Worm (Caenorhabditis elegans) whole organism, midembryonic: ENCODE data around the gene F20B6.5.
"Not testable (repeated sequence)": the region's sequence is repeated elsewhere in the genome, so short reads cannot be mapped to it uniquely, and the experiment has no call there.

Source experiments
- T22C8.4 ChIP-seq: fragments of 200-800 bp; sonication (Bioruptor generic); IDR thresholded peaks from 2 replicates; pipeline ENCODE4 v1.3.6; 2022; ENCODE audit warnings: missing genetic modification characterization, missing compliant biosample characterization
- cog-1 ChIP-seq: sonication (generic microtip); optimal IDR thresholded peaks from 2 replicates; lab custom pipeline; 2016; ENCODE audit warnings: missing genetic modification characterization, missing compliant biosample characterization
- flt-1 ChIP-seq: fragments of 200-800 bp; sonication (Bioruptor generic); IDR thresholded peaks from 2 replicates; pipeline ENCODE4 v1.3.6; 2022; ENCODE audit warnings: missing genetic modification characterization, missing compliant biosample characterization
- klf-2 ChIP-seq: fragments of 200-800 bp; sonication (Bioruptor generic); conservative IDR thresholded peaks from 2 replicates; pipeline ENCODE4 v1.3.6; 2022; ENCODE audit warnings: missing genetic modification reagents, missing genetic modification characterization, missing compliant biosample characterization
- med-1 ChIP-seq: sonication (generic microtip); optimal IDR thresholded peaks from 2 replicates; lab custom pipeline; 2017; ENCODE audit warnings: missing genetic modification characterization, mild to moderate bottlenecking, missing compliant biosample characterization, antibody characterized with exemption, missing genetic modification reagents; ENCODE audit not compliant: insufficient read depth
- ref-1 ChIP-seq: fragments of 200-800 bp; sonication (Bioruptor generic); conservative IDR thresholded peaks from 2 replicates; pipeline ENCODE4 v1.3.6; 2022; ENCODE audit warnings: missing genetic modification reagents, missing genetic modification characterization, missing compliant biosample characterization
- tab-1 ChIP-seq: fragments of 200-800 bp; sonication (Bioruptor generic); IDR thresholded peaks from 2 replicates; pipeline ENCODE4 v1.3.6; 2022; ENCODE audit warnings: missing genetic modification characterization, missing compliant biosample characterization
- ztf-23 ChIP-seq: fragments of 200-800 bp; sonication (Bioruptor generic); IDR thresholded peaks from 2 replicates; pipeline ENCODE4 v1.3.6; 2022; ENCODE audit warnings: missing genetic modification reagents, missing genetic modification characterization, missing compliant biosample characterization
- ztf-29 ChIP-seq: fragments of 200-800 bp; sonication (Bioruptor generic); IDR thresholded peaks from 2 replicates; pipeline ENCODE4 v1.3.6; 2022; ENCODE audit warnings: missing genetic modification reagents, missing genetic modification characterization, missing compliant biosample characterization

The F20B6.5 gene

DNA sequence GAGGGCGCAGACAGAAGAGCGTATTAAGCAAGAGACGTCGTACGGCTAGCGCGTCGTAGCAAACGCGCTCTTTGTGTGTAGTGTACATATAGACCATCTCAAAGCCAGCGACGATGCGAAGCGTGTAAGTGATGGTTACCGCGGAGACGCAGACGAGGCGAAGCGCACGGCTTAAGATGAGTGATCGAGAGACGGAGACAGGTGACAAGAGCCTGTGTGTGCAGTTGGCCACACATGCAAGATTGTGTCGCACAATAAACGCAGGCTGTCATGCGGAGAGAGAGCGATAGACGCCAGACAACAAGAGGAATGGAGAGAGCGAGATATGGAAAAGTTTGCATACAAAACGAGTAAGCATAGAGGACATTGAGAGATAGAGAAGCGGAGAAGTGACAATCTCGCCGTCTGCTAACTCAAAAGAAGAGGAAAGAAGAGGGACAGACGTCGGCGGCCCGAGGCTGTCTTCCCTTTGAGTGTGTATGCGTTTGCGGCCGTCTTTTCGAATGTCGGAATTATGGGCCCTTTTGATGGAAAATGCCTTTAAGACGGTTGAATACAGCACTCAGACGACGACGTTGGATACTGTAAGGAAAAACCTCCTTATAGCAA, 23.2 kb upstream of the F20B6.5 start:
- TF ChIP-seq flt-1 (GFP tag; lab: Robert Waterston, UW) (no peak), T22C8.4 (GFP tag; lab: Robert Waterston, UW) (no peak), tab-1 (GFP tag; lab: Robert Waterston, UW) (no peak), ztf-23 (0 out of 2 replicates have a peak, but pooled peaks have one; percentile 45), cog-1 (tag; lab: Kevin White, UChicago) (peak; percentile 36), ztf-29 (peak; percentile 96)

DNA sequence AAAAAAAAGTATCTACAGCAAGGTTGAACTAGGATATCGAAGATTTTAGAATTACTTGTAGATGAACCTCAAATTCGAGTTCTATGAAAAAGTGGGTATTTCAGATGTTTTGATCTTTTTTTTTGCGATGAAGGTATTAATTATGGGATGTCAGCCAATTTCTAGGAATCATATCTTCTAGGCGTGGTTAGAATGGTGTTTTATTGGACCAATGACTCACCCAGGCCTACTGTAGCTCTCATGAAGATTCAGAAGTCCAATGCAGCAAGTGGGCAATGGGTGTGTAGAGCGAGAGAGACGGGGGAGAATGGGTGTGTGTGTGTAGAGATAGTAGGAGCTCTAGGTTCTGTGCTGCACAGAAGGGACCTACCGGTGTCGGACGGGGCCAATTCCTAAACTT, 22.5 kb upstream of the F20B6.5 start:
- TF ChIP-seq ztf-23, result 0 out of 2 replicates have a peak, but pooled peaks have one; percentile 26
- TF ChIP-seq flt-1 (GFP tag; lab: Robert Waterston, UW), result 0 out of 2 replicates have a peak, but pooled peaks have one; percentile 17
- no peak for TF ChIP-seq T22C8.4 (GFP tag; lab: Robert Waterston, UW)
- no peak for TF ChIP-seq ztf-29
- no peak for TF ChIP-seq med-1 (GFP tag; lab: Kevin White, UChicago)

DNA sequence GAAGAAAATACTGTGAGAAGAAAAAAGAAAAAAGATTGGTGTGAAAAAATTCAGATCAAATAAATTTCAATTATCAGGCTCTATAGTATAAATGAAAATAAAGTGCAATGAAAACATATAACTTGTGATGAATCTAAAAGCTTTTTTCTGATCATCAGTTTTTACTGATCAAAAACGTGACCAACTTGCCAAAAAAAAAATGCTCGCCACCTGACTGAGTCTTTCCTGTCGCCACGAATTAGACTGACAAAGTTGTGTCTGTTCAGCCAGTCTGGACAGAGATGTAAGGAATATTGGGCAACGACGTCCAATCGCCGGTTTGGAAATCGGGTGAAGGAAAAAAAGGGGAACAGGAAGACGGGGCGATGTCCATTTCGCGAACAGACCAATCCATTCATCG, 19.8 kb upstream of the F20B6.5 start:
- TF ChIP-seq klf-2 (no peak), med-1 (GFP tag; lab: Kevin White, UChicago) (no peak), ref-1 (GFP tag; lab: Robert Waterston, UW) (no peak), tab-1 (GFP tag; lab: Robert Waterston, UW) (no peak), cog-1 (tag; lab: Kevin White, UChicago) (no peak), ztf-23 (no peak), flt-1 (GFP tag; lab: Robert Waterston, UW) (no peak), ztf-29 (no peak), T22C8.4 (GFP tag; lab: Robert Waterston, UW) (no peak)

DNA sequence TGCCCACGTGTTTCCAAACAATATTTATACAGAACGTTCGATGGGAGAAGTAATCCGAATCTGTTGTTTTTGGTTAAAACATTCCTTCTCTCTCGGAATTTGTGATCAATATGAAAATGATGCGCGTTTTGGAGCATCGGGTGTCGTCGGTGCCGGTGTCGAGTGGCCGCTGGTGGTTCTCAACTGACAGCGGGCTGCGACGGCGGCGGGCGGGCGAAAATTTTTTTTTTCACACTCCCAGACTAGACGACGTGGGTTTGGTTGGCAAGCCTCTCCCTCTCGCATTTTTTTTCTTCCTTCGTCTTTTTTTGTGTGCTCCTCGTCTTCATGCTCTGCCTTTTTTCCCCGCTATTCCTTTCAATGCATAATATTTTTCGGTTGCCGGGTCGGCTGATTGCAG, 18.4 kb upstream of the F20B6.5 start, which contains the start of gene W01H2.2:
Gene W01H2.2 (minus strand): TSS at position 285 of the 400 bp plus-strand sequence.
- TF ChIP-seq klf-2, result no peak
- TF ChIP-seq ztf-23, result no peak
- TF ChIP-seq med-1 (GFP tag; lab: Kevin White, UChicago), result no peak
- TF ChIP-seq cog-1 (tag; lab: Kevin White, UChicago), result no peak
- no peak for TF ChIP-seq ztf-29
- TF ChIP-seq flt-1 (GFP tag; lab: Robert Waterston, UW), result no peak
- no peak for TF ChIP-seq ref-1 (GFP tag; lab: Robert Waterston, UW)

DNA sequence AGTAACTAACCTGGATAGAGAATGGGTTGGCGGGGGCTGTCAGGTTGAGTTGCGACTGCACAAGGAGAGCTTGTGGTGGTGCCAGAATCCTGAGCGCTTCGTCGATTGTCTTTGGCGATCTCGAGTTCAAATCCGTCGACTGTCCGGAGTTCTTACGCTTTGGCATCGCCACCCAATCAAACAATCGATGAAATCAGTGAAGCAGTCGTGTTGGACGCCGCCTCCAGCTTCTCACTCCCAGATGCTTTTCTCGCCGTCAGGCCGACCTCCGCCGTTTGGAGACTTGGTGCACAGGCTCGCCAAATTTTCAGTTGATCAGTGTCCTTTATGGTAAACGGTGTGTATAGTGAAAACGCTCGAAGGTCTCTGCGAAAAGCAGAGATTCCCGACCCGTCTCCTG, 17.2 kb upstream of the F20B6.5 start, which contains the start of the genes F20B6.10 and hpk-1:
Gene F20B6.10 (minus strand): TSS at position 303 of the 400 bp plus-strand sequence.
Gene hpk-1 (minus strand): TSS at position 397 of the 400 bp plus-strand sequence.
- TF ChIP-seq ztf-29 (no peak), tab-1 (GFP tag; lab: Robert Waterston, UW) (no peak), cog-1 (tag; lab: Kevin White, UChicago) (no peak), klf-2 (no peak), flt-1 (GFP tag; lab: Robert Waterston, UW) (no peak), T22C8.4 (GFP tag; lab: Robert Waterston, UW) (no peak), ztf-23 (no peak), med-1 (GFP tag; lab: Kevin White, UChicago) (no peak), ref-1 (GFP tag; lab: Robert Waterston, UW) (no peak)

DNA sequence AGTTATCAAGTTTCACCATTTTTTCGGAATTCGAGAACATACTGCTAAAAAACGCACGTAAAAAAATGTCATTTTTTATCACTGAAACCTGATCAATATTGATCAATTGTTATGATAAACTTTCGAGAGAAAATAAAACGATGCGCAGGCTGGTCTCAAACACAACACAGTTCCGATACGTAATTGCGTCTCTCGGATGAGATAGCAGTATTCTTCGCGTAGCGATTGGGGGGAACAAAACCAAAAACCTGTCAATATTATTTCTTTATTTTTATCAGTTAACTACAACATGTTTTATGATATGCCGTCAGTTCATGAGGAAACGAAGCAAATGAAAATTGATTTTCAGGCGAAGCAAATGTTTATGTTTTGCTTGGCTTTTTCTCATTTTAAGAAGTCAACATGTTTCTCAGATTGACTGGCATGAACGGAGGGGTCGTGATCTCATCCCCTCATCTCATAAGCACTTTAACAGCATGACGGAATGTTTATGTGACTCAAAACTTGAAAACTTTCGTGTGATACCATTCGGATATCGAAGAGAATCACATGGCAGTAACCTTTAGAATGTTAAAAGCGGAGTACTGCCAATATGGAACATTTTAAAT, 15.9 kb upstream of the F20B6.5 start:
- no peak for TF ChIP-seq tab-1 (GFP tag; lab: Robert Waterston, UW)
- no peak for TF ChIP-seq klf-2

DNA sequence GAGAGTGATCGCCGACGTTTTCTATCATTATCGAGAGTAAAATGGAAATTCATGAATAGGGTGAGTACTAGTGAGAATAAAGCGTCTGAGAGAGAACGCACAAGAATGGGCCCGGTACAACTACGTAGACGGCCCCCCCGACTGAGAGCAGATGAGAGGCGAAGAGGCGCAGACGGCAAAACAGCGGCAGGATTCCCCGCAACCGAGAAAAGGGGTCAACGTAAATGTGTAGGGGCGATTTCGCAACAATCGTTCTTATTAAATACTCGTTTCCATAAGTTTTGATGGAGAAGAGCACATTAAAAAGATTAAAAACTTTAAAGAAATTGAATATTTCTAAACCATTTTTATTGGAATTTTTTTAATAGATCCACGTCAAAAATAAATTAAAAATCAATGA, 14.9 kb upstream of the F20B6.5 start:
- TF ChIP-seq tab-1 (GFP tag; lab: Robert Waterston, UW), result no peak
- peak; percentile 21 for TF ChIP-seq cog-1 (tag; lab: Kevin White, UChicago)

DNA sequence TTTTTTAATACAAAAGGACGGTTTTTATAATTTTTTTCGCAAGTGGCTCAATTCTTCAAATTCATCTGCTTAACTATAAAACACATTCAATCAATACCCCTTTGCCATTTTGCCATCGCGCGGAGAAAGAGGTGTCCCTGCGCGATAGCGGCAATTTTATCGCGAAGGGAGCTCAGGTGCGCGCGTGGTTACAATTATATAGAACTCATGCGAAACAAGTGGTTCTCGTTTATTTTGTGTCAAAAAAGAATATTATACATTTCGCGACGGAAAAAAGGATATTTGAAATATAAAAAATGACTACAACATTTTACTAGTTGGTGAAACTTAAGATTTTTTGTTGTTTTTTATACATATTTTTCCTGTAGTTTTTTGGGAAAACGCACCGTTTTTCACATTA, 9.4 kb upstream of the F20B6.5 start:
- TF ChIP-seq tab-1 (GFP tag; lab: Robert Waterston, UW) (peak; percentile 73; the same call in 1 of the 2 replicates), klf-2 (peak; percentile 76), flt-1 (GFP tag; lab: Robert Waterston, UW) (peak; percentile 91), cog-1 (tag; lab: Kevin White, UChicago) (peak; percentile 99), med-1 (GFP tag; lab: Kevin White, UChicago) (peak; percentile 76), ztf-29 (peak; percentile 53; the same call in 1 of the 2 replicates), ztf-23 (peak; percentile 92), T22C8.4 (GFP tag; lab: Robert Waterston, UW) (peak; percentile 100), ref-1 (GFP tag; lab: Robert Waterston, UW) (no peak)

DNA sequence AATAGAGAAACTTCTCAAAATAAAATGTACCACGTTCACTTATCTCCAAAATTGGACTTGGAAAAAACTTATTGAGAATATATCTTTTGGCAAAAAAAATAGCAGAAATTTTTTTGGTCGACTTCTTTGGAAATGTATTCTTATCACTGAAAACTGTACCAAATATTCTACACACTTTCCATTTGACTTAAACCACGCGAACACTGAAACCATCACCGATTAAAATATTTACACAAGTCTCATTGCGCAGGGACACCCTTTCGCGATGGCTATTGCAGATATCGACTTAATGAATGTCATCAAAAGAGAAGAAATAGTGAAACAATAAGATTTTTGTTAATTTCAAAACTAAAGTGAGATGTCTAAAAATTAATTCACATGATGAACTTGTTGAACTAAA, 8.8 kb upstream of the F20B6.5 start:
- TF ChIP-seq ztf-29 (no peak), tab-1 (GFP tag; lab: Robert Waterston, UW) (no peak), T22C8.4 (GFP tag; lab: Robert Waterston, UW) (no peak), klf-2 (no peak), ref-1 (GFP tag; lab: Robert Waterston, UW) (no peak), ztf-23 (no peak), med-1 (GFP tag; lab: Kevin White, UChicago) (no peak), cog-1 (tag; lab: Kevin White, UChicago) (no peak), flt-1 (GFP tag; lab: Robert Waterston, UW) (no peak)

DNA sequence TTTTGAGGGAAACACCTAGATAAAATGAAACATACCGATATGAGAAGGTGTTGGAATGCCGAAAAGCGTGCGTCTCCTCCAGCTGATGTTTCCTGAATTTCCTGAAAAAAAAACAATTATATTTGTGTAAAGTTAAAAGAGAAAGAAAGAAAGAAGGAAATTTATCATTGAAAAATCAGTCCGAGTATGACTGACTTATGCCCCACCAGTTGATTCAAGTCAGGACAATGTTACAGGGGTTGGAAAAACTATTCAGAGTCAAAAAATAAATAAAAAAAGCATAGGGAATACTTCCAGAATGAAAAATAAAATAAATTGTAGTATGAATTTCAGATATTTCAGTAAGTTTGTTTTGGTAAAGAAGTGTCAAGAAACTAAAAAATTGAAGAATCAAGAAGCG, 7.7 kb upstream of the F20B6.5 start, which contains the start of gene F20B6.9:
Gene F20B6.9 (minus strand): TSS at position 101 of the 400 bp plus-strand sequence.
- not testable (repeated sequence) for TF ChIP-seq ztf-23; flt-1 (GFP tag; lab: Robert Waterston, UW); T22C8.4 (GFP tag; lab: Robert Waterston, UW)
